Fruit fly (Drosophila melanogaster) whole organism, embryonic: ENCODE data around the gene Wdr33.

Source experiments
- ATbp ChIP-seq: fragments of 200-800 bp; sonication (Bioruptor generic); optimal IDR thresholded peaks from 2 replicates; lab custom pipeline; 2017; ENCODE audit warnings: missing biosample characterization, mild to moderate bottlenecking, missing genetic modification characterization, missing genetic modification reagents
- Asciz ChIP-seq: fragments of 200-800 bp; sonication (Bioruptor generic); optimal IDR thresholded peaks from 2 replicates; lab custom pipeline; 2017; ENCODE audit warnings: missing biosample characterization, mild to moderate bottlenecking, missing genetic modification characterization, missing genetic modification reagents
- CG10543 ChIP-seq: fragments of 200-800 bp; sonication (Bioruptor generic); optimal IDR thresholded peaks from 3 replicates; lab custom pipeline; 2017; ENCODE audit warnings: missing biosample characterization, mild to moderate bottlenecking, missing genetic modification characterization, moderate library complexity
- CG10565 ChIP-seq: fragments of 200-800 bp; sonication (Bioruptor generic); optimal IDR thresholded peaks from 3 replicates; lab custom pipeline; 2016; ENCODE audit warnings: missing biosample characterization, mild to moderate bottlenecking, missing genetic modification characterization
- CG1233 ChIP-seq: fragments of 200-800 bp; sonication (Bioruptor generic); optimal IDR thresholded peaks from 4 replicates; lab custom pipeline; 2018; ENCODE audit warnings: missing biosample characterization, mild to moderate bottlenecking, missing genetic modification characterization
- CG14050 ChIP-seq: fragments of 200-800 bp; sonication (Bioruptor generic); IDR thresholded peaks from 3 replicates; pipeline ENCODE4 v1.3.6; 2022; ENCODE audit warnings: missing biosample characterization, missing genetic modification characterization
- CG14441 ChIP-seq: fragments of 200-800 bp; sonication (Bioruptor generic); IDR thresholded peaks from 2 replicates; pipeline ENCODE4 v1.3.6; 2022; ENCODE audit warnings: missing biosample characterization, missing genetic modification characterization
- CG1602 ChIP-seq: fragments of 200-800 bp; sonication (Bioruptor generic); optimal IDR thresholded peaks from 3 replicates; lab custom pipeline; 2016; ENCODE audit warnings: missing biosample characterization, missing genetic modification characterization
- CG16815 ChIP-seq: fragments of 200-800 bp; sonication (Bioruptor generic); optimal IDR thresholded peaks from 3 replicates; lab custom pipeline; 2017; ENCODE audit warnings: missing biosample characterization, mild to moderate bottlenecking, missing genetic modification characterization
- CG2116 ChIP-seq: fragments of 200-800 bp; sonication (Bioruptor generic); optimal IDR thresholded peaks from 3 replicates; lab custom pipeline; 2018; ENCODE audit warnings: missing biosample characterization, mild to moderate bottlenecking, missing genetic modification characterization
- CG32767 ChIP-seq: fragments of 200-800 bp; sonication (Bioruptor generic); IDR thresholded peaks from 2 replicates; pipeline ENCODE4 v1.3.6; 2022; ENCODE audit warnings: missing biosample characterization, missing genetic modification characterization
- CG34224 ChIP-seq: fragments of 200-800 bp; sonication (Bioruptor generic); IDR thresholded peaks from 3 replicates; pipeline ENCODE4 v1.3.6; 2022; ENCODE audit warnings: missing biosample characterization, missing genetic modification characterization; ENCODE audit not compliant: partially characterized antibody
- CG5245 ChIP-seq: fragments of 200-800 bp; sonication (Bioruptor generic); optimal IDR thresholded peaks from 3 replicates; lab custom pipeline; 2016; ENCODE audit warnings: missing biosample characterization, missing genetic modification characterization
- CG6854 ChIP-seq: fragments of 200-800 bp; sonication (Bioruptor generic); optimal IDR thresholded peaks from 3 replicates; lab custom pipeline; 2017; ENCODE audit warnings: missing biosample characterization, mild to moderate bottlenecking, missing genetic modification characterization
- CG7839 ChIP-seq: fragments of 200-800 bp; sonication (Bioruptor generic); optimal IDR thresholded peaks from 3 replicates; lab custom pipeline; 2018; ENCODE audit warnings: missing biosample characterization, mild to moderate bottlenecking, missing genetic modification characterization, moderate library complexity
- CG7987 ChIP-seq: fragments of 200-800 bp; sonication (Bioruptor generic); optimal IDR thresholded peaks from 2 replicates; lab custom pipeline; 2018; ENCODE audit warnings: missing biosample characterization, mild to moderate bottlenecking, missing genetic modification characterization, moderate library complexity
- Chrac-16 ChIP-seq: fragments of 200-800 bp; sonication (Bioruptor generic); optimal IDR thresholded peaks from 3 replicates; lab custom pipeline; 2016; ENCODE audit warnings: missing biosample characterization, missing genetic modification characterization
- Fer1 ChIP-seq: fragments of 200-800 bp; sonication (Bioruptor generic); optimal IDR thresholded peaks from 2 replicates; lab custom pipeline; 2017; ENCODE audit warnings: missing biosample characterization, mild to moderate bottlenecking, missing genetic modification characterization
- HmgD ChIP-seq: fragments of 200-800 bp; sonication (Bioruptor generic); optimal IDR thresholded peaks from 3 replicates; lab custom pipeline; 2016; ENCODE audit warnings: missing biosample characterization, missing genetic modification characterization
- MTF-1 ChIP-seq: fragments of 200-800 bp; sonication (Bioruptor generic); optimal IDR thresholded peaks from 2 replicates; lab custom pipeline; 2018; ENCODE audit warnings: missing biosample characterization, mild to moderate bottlenecking, missing genetic modification characterization, borderline replicate concordance
- Nf-YA ChIP-seq: fragments of 200-800 bp; sonication (Bioruptor generic); IDR thresholded peaks from 2 replicates; pipeline ENCODE4 v1.3.6; 2022; ENCODE audit warnings: missing biosample characterization, missing genetic modification characterization
- Optix ChIP-seq: fragments of 200-800 bp; sonication (Bioruptor generic); IDR thresholded peaks from 3 replicates; pipeline ENCODE4 v1.3.6; 2022; ENCODE audit warnings: missing biosample characterization, missing genetic modification characterization
- Sin3A ChIP-seq: fragments of >200 bp; optimal IDR thresholded peaks from 2 replicates; lab custom pipeline; 2018
- Spps ChIP-seq: fragments of 200-800 bp; sonication (Bioruptor generic); optimal IDR thresholded peaks from 2 replicates; lab custom pipeline; 2018; ENCODE audit warnings: missing biosample characterization, mild to moderate bottlenecking, missing genetic modification characterization
- Trl ChIP-seq, 3 experiments: fragments of >200 bp in 2 of 3; fragments of 200-800 bp in 1 of 3; sonication (Bioruptor generic) in 1 of 3; optimal IDR thresholded peaks; 2 replicates in 1 of 3; 3 replicates in 2 of 3; lab custom pipeline; 2016 to 2017; ENCODE audit warnings: missing biosample characterization in 1 of 3, missing genetic modification characterization in 1 of 3
- ap ChIP-seq: fragments of 200-800 bp; sonication (Bioruptor generic); IDR thresholded peaks from 2 replicates; pipeline ENCODE4 v1.3.6; 2022; ENCODE audit warnings: missing biosample characterization, missing genetic modification characterization
- bbx ChIP-seq: fragments of 200-800 bp; sonication (Bioruptor generic); IDR thresholded peaks from 2 replicates; pipeline ENCODE4 v1.3.6; 2022; ENCODE audit warnings: missing biosample characterization, missing genetic modification characterization; ENCODE audit not compliant: partially characterized antibody
- bsh ChIP-seq, 2 experiments: fragments of 200-800 bp; sonication (Bioruptor generic); optimal IDR thresholded peaks; 2 replicates each; lab custom pipeline; 2017 to 2018; ENCODE audit warnings: mild to moderate bottlenecking in 2 of 2, missing biosample characterization in 2 of 2, missing genetic modification characterization in 2 of 2, moderate library complexity in 1 of 2
- btn ChIP-seq: fragments of 200-800 bp; sonication (Bioruptor generic); optimal IDR thresholded peaks from 2 replicates; lab custom pipeline; 2016; ENCODE audit warnings: missing biosample characterization, missing genetic modification characterization
- cas ChIP-seq: fragments of 200-800 bp; sonication (Bioruptor generic); IDR thresholded peaks from 2 replicates; pipeline ENCODE4 v1.3.6; 2022; ENCODE audit warnings: missing biosample characterization, missing genetic modification characterization
- cato ChIP-seq: fragments of 200-800 bp; sonication (Bioruptor generic); optimal IDR thresholded peaks from 2 replicates; lab custom pipeline; 2016; ENCODE audit warnings: missing biosample characterization, missing genetic modification characterization, borderline replicate concordance
- crol ChIP-seq: fragments of 200-800 bp; sonication (Bioruptor generic); IDR thresholded peaks from 2 replicates; pipeline ENCODE4 v1.3.6; 2022; ENCODE audit warnings: missing biosample characterization, missing genetic modification characterization
- cwo ChIP-seq: fragments of 200-800 bp; sonication (Bioruptor generic); optimal IDR thresholded peaks from 3 replicates; lab custom pipeline; 2017; ENCODE audit warnings: missing biosample characterization, missing genetic modification characterization, mild to moderate bottlenecking, moderate library complexity, missing genetic modification reagents
- dysf ChIP-seq: fragments of 200-800 bp; sonication (Bioruptor generic); IDR thresholded peaks from 3 replicates; pipeline ENCODE4 v1.3.6; 2022; ENCODE audit warnings: missing biosample characterization, missing genetic modification characterization
- exex ChIP-seq: fragments of 200-800 bp; sonication (Bioruptor generic); optimal IDR thresholded peaks from 4 replicates; lab custom pipeline; 2018; ENCODE audit warnings: missing biosample characterization, mild to moderate bottlenecking, missing genetic modification characterization, moderate library complexity
- fd96Cb ChIP-seq: fragments of 200-800 bp; sonication (Bioruptor generic); optimal IDR thresholded peaks from 2 replicates; lab custom pipeline; 2018; ENCODE audit warnings: missing biosample characterization, mild to moderate bottlenecking, missing genetic modification characterization, moderate library complexity
- fu2 ChIP-seq: fragments of 200-800 bp; sonication (Bioruptor generic); optimal IDR thresholded peaks from 2 replicates; lab custom pipeline; 2016; ENCODE audit warnings: missing biosample characterization, missing genetic modification characterization
- ham ChIP-seq: fragments of 200-800 bp; sonication (Bioruptor generic); IDR thresholded peaks from 2 replicates; pipeline ENCODE4 v1.3.6; 2022; ENCODE audit warnings: missing biosample characterization, missing genetic modification characterization
- jigr1 ChIP-seq: fragments of 200-800 bp; sonication (Bioruptor generic); IDR thresholded peaks from 3 replicates; pipeline ENCODE4 v1.3.6; 2022; ENCODE audit warnings: missing biosample characterization, missing genetic modification characterization
- lab ChIP-seq: fragments of 200-800 bp; sonication (Bioruptor generic); optimal IDR thresholded peaks from 3 replicates; lab custom pipeline; 2017; ENCODE audit warnings: missing biosample characterization, missing genetic modification characterization, mild to moderate bottlenecking, moderate library complexity, missing genetic modification reagents
- lmd ChIP-seq: fragments of 200-800 bp; sonication (Bioruptor generic); IDR thresholded peaks from 2 replicates; pipeline ENCODE4 v1.3.6; 2022; ENCODE audit warnings: missing biosample characterization, missing genetic modification characterization
- lola ChIP-seq, 3 experiments: fragments of >200 bp in 2 of 3; fragments of 200-800 bp in 1 of 3; sonication (Bioruptor generic) in 1 of 3; optimal IDR thresholded peaks; 2 replicates each; lab custom pipeline; 2017 to 2019; ENCODE audit warnings: missing biosample characterization in 3 of 3, missing genetic modification characterization in 3 of 3, mild to moderate bottlenecking in 1 of 3, moderate library complexity in 1 of 3
- nau ChIP-seq: fragments of 200-800 bp; sonication (Bioruptor generic); optimal IDR thresholded peaks from 3 replicates; lab custom pipeline; 2017; ENCODE audit warnings: missing biosample characterization, mild to moderate bottlenecking, missing genetic modification characterization, missing genetic modification reagents
- schlank ChIP-seq: fragments of 200-800 bp; sonication (Bioruptor generic); optimal IDR thresholded peaks from 2 replicates; lab custom pipeline; 2018; ENCODE audit warnings: missing biosample characterization, mild to moderate bottlenecking, missing genetic modification characterization
- sens-2 ChIP-seq: fragments of 200-800 bp; sonication (Bioruptor generic); IDR thresholded peaks from 2 replicates; pipeline ENCODE4 v1.3.6; 2022; ENCODE audit warnings: missing biosample characterization, missing genetic modification characterization
- sima ChIP-seq: fragments of 200-800 bp; sonication (Bioruptor generic); optimal IDR thresholded peaks from 2 replicates; lab custom pipeline; 2016; ENCODE audit warnings: missing biosample characterization, missing genetic modification characterization
- sisA ChIP-seq: fragments of 200-800 bp; sonication (Bioruptor generic); IDR thresholded peaks from 2 replicates; pipeline ENCODE4 v1.3.6; 2022; ENCODE audit warnings: missing biosample characterization, missing genetic modification characterization
- twi ChIP-seq: fragments of 200-800 bp; optimal IDR thresholded peaks from 2 replicates; lab custom pipeline; 2019; ENCODE audit warnings: missing biosample characterization, mild to moderate bottlenecking, missing genetic modification characterization, moderate library complexity
- zfh1 ChIP-seq: fragments of 200-800 bp; sonication (Bioruptor generic); IDR thresholded peaks from 3 replicates; pipeline ENCODE4 v1.3.6; 2022; ENCODE audit warnings: missing biosample characterization, missing genetic modification characterization

Gene Wdr33

DNA sequence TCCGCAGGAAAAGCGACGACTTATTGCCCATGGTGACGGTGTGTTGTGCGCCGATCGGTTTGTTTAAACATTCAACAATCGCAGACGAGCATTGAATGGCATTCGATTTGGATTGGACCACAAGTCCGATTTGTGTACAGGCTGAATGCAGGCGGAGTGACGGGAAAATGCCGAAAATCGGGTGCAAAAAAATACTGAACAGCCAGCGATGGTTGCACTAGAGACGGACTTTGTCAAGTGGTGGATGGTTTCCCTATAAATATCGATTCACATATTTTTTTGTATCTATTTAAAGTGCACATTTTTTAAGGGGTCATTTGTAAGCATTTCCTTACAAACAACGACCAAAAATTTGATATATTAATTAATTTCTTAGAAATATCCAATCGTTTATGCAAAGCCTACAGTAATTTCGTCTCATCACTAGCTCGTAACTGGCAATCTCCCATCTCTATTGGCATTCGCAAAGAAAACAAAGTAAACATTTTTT, 5.7 kb upstream of the Wdr33 start, which contains the start of the genes elm and MED27 (continued):
- TF ChIP-seq jigr1 (peak; percentile 93), CG1602 (GFP tag; lab: Kevin White, UChicago) (peak; percentile 96), Sin3A (lab: Kevin White, UChicago) (peak; percentile 95), MTF-1 (GFP tag; lab: Kevin White, UChicago) (peak; percentile 68), CG14050 (GFP tag; lab: Robert Waterston, UW) (peak; percentile 90), ATbp (GFP tag; lab: Kevin White, UChicago) (peak; percentile 68), CG7987 (GFP tag; lab: Kevin White, UChicago) (peak; percentile 53), lola (GFP tag; optimal IDR thresholded peaks at IDR 0.05; lab: Kevin White, UChicago) (peak in 1 of 3 experiments; percentile 93), lab (GFP tag; lab: Kevin White, UChicago) (peak; percentile 89), cas (GFP tag; lab: Robert Waterston, UW) (peak; percentile 86), Fer1 (GFP tag; lab: Kevin White, UChicago) (peak; percentile 88), bsh (GFP tag; optimal IDR thresholded peaks at IDR 0.05; lab: Kevin White, UChicago) (peak; percentile 23 to 92), Optix (GFP tag; lab: Robert Waterston, UW) (peak; percentile 84; the same call in 2 of the 3 replicates), HmgD (GFP tag; lab: Kevin White, UChicago) (peak; percentile 85), CG7839 (tag; lab: Kevin White, UChicago) (peak; percentile 90), sens-2 (GFP tag; lab: Robert Waterston, UW) (peak; percentile 73; the same call in 1 of the 2 replicates), CG6854 (GFP tag; lab: Kevin White, UChicago) (peak; percentile 61), Trl (optimal IDR thresholded peaks at IDR 0.05; lab: Kevin White, UChicago) (no peak), Trl (GFP tag; optimal IDR thresholded peaks at IDR 0.05; lab: Kevin White, UChicago) (peak; percentile 93), ham (GFP tag; lab: Robert Waterston, UW) (peak; percentile 80), bbx (GFP tag; lab: Robert Waterston, UW) (peak; percentile 84), cwo (peak; percentile 76), CG10543 (GFP tag; lab: Kevin White, UChicago) (peak; percentile 94), ap (GFP tag; lab: Robert Waterston, UW) (peak; percentile 83), CG34224 (GFP tag; lab: Robert Waterston, UW) (peak; percentile 87), lmd (GFP tag; lab: Robert Waterston, UW) (peak; percentile 95), CG14441 (peak; percentile 95), cato (GFP tag; lab: Kevin White, UChicago) (peak; percentile 91), CG32767 (GFP tag; lab: Robert Waterston, UW) (peak; percentile 91), CG10565 (GFP tag; lab: Kevin White, UChicago) (peak; percentile 38), dysf (GFP tag; lab: Robert Waterston, UW) (peak; percentile 94), Chrac-16 (GFP tag; lab: Kevin White, UChicago) (peak; percentile 97), twi (peak; percentile 90), Asciz (GFP tag; lab: Kevin White, UChicago) (peak; percentile 67), CG2116 (peak; percentile 92), schlank (peak; percentile 53), CG5245 (GFP tag; lab: Kevin White, UChicago) (peak; percentile 88), sisA (GFP tag; lab: Robert Waterston, UW) (peak; percentile 97), btn (peak; percentile 71), fd96Cb (peak; percentile 88), crol (GFP tag; lab: Robert Waterston, UW) (peak; percentile 59; the same call in 1 of the 2 replicates), CG16815 (GFP tag; lab: Kevin White, UChicago) (peak; percentile 94), sima (GFP tag; lab: Kevin White, UChicago) (peak; percentile 41), nau (GFP tag; lab: Kevin White, UChicago) (no peak), exex (tag; lab: Kevin White, UChicago) (peak; percentile 64), Spps (tag; lab: Kevin White, UChicago) (peak; percentile 81), Nf-YA (GFP tag; lab: Robert Waterston, UW) (peak; percentile 81), fu2 (GFP tag; lab: Kevin White, UChicago) (peak; percentile 91), zfh1 (GFP tag; lab: Robert Waterston, UW) (peak; percentile 94), CG1233 (GFP tag; lab: Kevin White, UChicago) (peak; percentile 87)
